Worm (Caenorhabditis elegans): ENCODE results near the gene Y71G10AR.4.

DNA sequence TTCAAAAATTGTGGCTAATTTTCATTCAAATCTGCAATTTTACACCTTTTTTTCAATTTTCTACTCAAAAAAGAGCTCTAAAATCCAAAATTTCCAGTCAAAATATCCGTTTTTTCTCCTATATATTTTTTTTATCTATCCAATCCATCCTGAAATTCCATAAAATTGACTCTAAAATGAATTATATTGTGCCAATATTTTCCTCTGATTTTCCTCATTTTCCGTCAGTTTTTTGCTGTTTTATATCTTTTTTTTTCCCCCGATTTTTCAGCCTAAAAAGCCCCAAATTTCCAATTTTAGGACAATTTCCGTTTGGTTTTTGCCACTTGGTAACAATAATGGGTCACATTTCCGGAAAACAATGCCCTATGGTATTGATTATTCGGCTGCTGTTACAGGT lies at the start of gene Y71G10AR.4:
- no peak for TF ChIP-seq ztf-4 (tag; optimal IDR thresholded peaks at IDR 0.05)
- TF ChIP-seq egl-27 (tag; optimal IDR thresholded peaks at IDR 0.05), result no peak
- no peak for TF ChIP-seq hlh-17 (GFP tag; optimal IDR thresholded peaks at IDR 0.05; ENCODE audit: borderline replicate concordance)
- TF ChIP-seq unc-62 (GFP tag; optimal IDR thresholded peaks at IDR 0.05), result no peak
- TF ChIP-seq elt-3 (tag; optimal IDR thresholded peaks at IDR 0.05), result no peak
- TF ChIP-seq ceh-82 (tag; optimal IDR thresholded peaks at IDR 0.05), result no peak

Measured in whole organism, L1 larva.